Fruit fly (Drosophila melanogaster): ENCODE results near the gene Cp7Fb.

DNA sequence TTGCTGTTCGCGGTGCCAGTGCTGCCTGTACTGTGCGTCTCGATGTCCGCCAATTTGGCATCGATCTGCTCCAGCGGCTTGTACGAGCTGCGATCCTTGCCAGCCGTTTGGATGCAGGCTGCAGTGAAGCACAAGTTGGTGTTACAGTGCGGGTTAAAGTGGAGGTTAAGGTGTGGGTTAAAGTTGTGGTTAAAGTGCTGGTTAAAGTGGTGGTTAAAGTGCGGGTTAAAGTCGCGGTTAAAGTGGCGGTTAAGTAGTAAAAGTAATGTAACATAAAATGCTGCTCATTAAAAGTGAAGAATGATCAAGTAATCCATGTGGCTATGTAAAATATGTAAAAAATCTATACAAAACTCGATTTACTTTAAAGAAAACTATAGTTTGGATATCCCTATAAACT, 21.5 kb upstream of the Cp7Fb start:
- TF ChIP-seq bab2 (GFP tag; optimal IDR thresholded peaks at IDR 0.05) (no peak), unpg (GFP tag; optimal IDR thresholded peaks at IDR 0.05) (no peak), pros (GFP tag; optimal IDR thresholded peaks at IDR 0.05) (no peak), CG8359 (GFP tag; optimal IDR thresholded peaks at IDR 0.05; ENCODE audit: borderline replicate concordance) (no peak), CG9876 (GFP tag; optimal IDR thresholded peaks at IDR 0.05) (no peak), CG30020 (tag; optimal IDR thresholded peaks at IDR 0.05) (no peak), jumu (GFP tag; optimal IDR thresholded peaks at IDR 0.05) (no peak), Opbp (GFP tag; IDR thresholded peaks at IDR 0.05; ENCODE audit: partially characterized antibody) (peak; percentile 99; the same call in 2 of the 3 replicates), CrebB (tag; optimal IDR thresholded peaks at IDR 0.05) (no peak), CG15479 (GFP tag; optimal IDR thresholded peaks at IDR 0.05) (no peak)

All from whole organism, embryonic.